Worm (Caenorhabditis elegans): ENCODE measurements around the gene fbxa-74.

DNA sequence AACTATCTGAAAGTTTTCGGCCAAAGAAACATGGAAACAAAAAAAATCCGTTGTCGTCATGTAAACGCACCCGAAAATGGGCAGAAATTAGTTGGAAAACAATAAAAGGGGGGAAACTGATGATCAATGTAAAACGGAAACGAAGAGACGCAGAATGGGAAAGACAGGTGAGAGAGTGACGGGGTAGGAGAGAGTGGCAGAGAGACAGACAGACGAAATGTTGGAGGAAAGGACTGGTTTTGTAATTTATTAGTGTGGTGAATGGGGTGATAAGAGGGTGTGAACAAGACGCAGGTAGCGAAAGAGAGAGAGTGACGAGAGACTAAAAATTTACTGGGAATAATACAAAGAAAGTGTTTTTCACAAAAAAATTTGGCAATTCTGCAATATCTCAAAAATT is 17.8 kb downstream of the fbxa-74 start:
- TF ChIP-seq F13H6.1 (tag; optimal IDR thresholded peaks at IDR 0.05): no peak
- no peak for TF ChIP-seq ama-1 (optimal IDR thresholded peaks at IDR 0.05)
- no peak for TF ChIP-seq unc-86 (tag; optimal IDR thresholded peaks at IDR 0.05)
- TF ChIP-seq ets-4 (tag; optimal IDR thresholded peaks at IDR 0.05): peak; percentile 55
- TF ChIP-seq eyg-1 (tag; optimal IDR thresholded peaks at IDR 0.05): no peak
- TF ChIP-seq elt-2 (tag; optimal IDR thresholded peaks at IDR 0.05): peak; percentile 83
- TF ChIP-seq T23F11.4 (GFP tag; optimal IDR thresholded peaks at IDR 0.05): no peak

Data from whole organism, late embryonic.